Fruit fly (Drosophila melanogaster): Measurements from ENCODE around the gene Roc1a.

Gene Roc1a

DNA sequence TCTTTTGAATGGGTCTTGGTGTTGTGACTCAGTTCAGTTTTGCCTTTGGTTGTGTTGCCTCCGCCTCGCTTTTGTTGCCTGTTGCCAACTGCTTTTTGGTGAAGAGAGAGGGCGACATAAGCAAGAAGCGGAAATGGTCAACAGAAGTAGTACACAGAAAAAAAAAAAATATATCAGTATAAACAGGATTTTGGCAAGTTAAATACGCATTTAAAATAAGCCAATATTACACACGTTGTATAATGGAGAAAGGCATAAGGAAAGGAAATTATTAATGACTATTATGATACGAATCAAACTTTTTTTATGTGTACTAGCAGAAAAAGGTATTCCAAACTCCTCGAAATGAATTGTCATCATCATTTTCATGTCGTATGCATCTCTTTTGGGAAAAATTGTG lies 49.0 kb downstream of the Roc1a start (continued):
- peak; percentile 42 for TF ChIP-seq CG2712 (tag; optimal IDR thresholded peaks at IDR 0.05)
- no peak for TF ChIP-seq CG1603 (tag; optimal IDR thresholded peaks at IDR 0.05)
- TF ChIP-seq CG4282 (GFP tag; optimal IDR thresholded peaks at IDR 0.05): no peak
- TF ChIP-seq grn (GFP tag; optimal IDR thresholded peaks at IDR 0.05): no peak
- no peak for TF ChIP-seq Atf3 (GFP tag; optimal IDR thresholded peaks at IDR 0.05)
- no peak for TF ChIP-seq sug (tag; optimal IDR thresholded peaks at IDR 0.05)
- TF ChIP-seq gce (GFP tag; IDR thresholded peaks at IDR 0.05): no peak
- TF ChIP-seq Fer1 (GFP tag; optimal IDR thresholded peaks at IDR 0.05): no peak
- peak; percentile 1 for TF ChIP-seq stwl (tag; optimal IDR thresholded peaks at IDR 0.05)
- no peak for TF ChIP-seq Ptx1 (GFP tag; IDR thresholded peaks at IDR 0.05)
- TF ChIP-seq so (GFP tag; IDR thresholded peaks at IDR 0.05): no peak
- peak; percentile 28 for TF ChIP-seq unpg (GFP tag; optimal IDR thresholded peaks at IDR 0.05)
- no peak for TF ChIP-seq fd64A (GFP tag; optimal IDR thresholded peaks at IDR 0.05)
- TF ChIP-seq yki (optimal IDR thresholded peaks at IDR 0.05): no peak
- no peak for TF ChIP-seq gro (GFP tag; optimal IDR thresholded peaks at IDR 0.05)
- TF ChIP-seq cg (GFP tag; optimal IDR thresholded peaks at IDR 0.05): no peak
- TF ChIP-seq pros (GFP tag; optimal IDR thresholded peaks at IDR 0.05): no peak
- TF ChIP-seq CG2129 (GFP tag; IDR thresholded peaks at IDR 0.05; ENCODE audit: partially characterized antibody): no peak
- TF ChIP-seq ham (GFP tag; IDR thresholded peaks at IDR 0.05): no peak
- no peak for TF ChIP-seq lbe (GFP tag; optimal IDR thresholded peaks at IDR 0.05)
- TF ChIP-seq CG4820 (GFP tag; optimal IDR thresholded peaks at IDR 0.05): no peak
- TF ChIP-seq Sry-δ (GFP tag; optimal IDR thresholded peaks at IDR 0.05): no peak
- TF ChIP-seq CG4404 (GFP tag; IDR thresholded peaks at IDR 0.05): no peak
- no peak for TF ChIP-seq Gug (GFP tag; IDR thresholded peaks at IDR 0.05)
- TF ChIP-seq CG5245 (GFP tag; optimal IDR thresholded peaks at IDR 0.05): no peak
- TF ChIP-seq tio (GFP tag; optimal IDR thresholded peaks at IDR 0.05): no peak
- no peak for TF ChIP-seq CG10274 (GFP tag; optimal IDR thresholded peaks at IDR 0.05)
- no peak for TF ChIP-seq Optix (GFP tag; IDR thresholded peaks at IDR 0.05)
- TF ChIP-seq Spps (tag; optimal IDR thresholded peaks at IDR 0.05): peak; percentile 7
- TF ChIP-seq CG10654 (GFP tag; optimal IDR thresholded peaks at IDR 0.05): no peak
- no peak for TF ChIP-seq CG31365 (tag; optimal IDR thresholded peaks at IDR 0.05)
- TF ChIP-seq scrt (GFP tag; optimal IDR thresholded peaks at IDR 0.05): no peak
- TF ChIP-seq Dek (tag; optimal IDR thresholded peaks at IDR 0.05): no peak
- no peak for TF ChIP-seq HmgD (GFP tag; optimal IDR thresholded peaks at IDR 0.05)
- TF ChIP-seq CG4424 (GFP tag; optimal IDR thresholded peaks at IDR 0.05): no peak
- no peak for TF ChIP-seq CG30431 (GFP tag; optimal IDR thresholded peaks at IDR 0.05)
- TF ChIP-seq CG31441 (GFP tag; IDR thresholded peaks at IDR 0.05): peak; percentile 43; the same call in 1 of the 2 replicates
- TF ChIP-seq CG17829 (tag; optimal IDR thresholded peaks at IDR 0.05): peak; percentile 13
- TF ChIP-seq pum (GFP tag; optimal IDR thresholded peaks at IDR 0.05): no peak
- no peak for TF ChIP-seq dan (GFP tag; IDR thresholded peaks at IDR 0.05)
- no peak for TF ChIP-seq CG4707 (GFP tag; optimal IDR thresholded peaks at IDR 0.05)
- TF ChIP-seq Xbp1 (GFP tag; optimal IDR thresholded peaks at IDR 0.05): peak; percentile 6
- no peak for TF ChIP-seq vnd (GFP tag; IDR thresholded peaks at IDR 0.05; ENCODE audit: partially characterized antibody)
- no peak for TF ChIP-seq CG16779 (GFP tag; IDR thresholded peaks at IDR 0.05)
- no peak for TF ChIP-seq Bdp1 (GFP tag; optimal IDR thresholded peaks at IDR 0.05)
- no peak for TF ChIP-seq CG10147 (GFP tag; optimal IDR thresholded peaks at IDR 0.05)
- no peak for TF ChIP-seq dysf (GFP tag; IDR thresholded peaks at IDR 0.05)
- no peak for TF ChIP-seq gcm2 (GFP tag; optimal IDR thresholded peaks at IDR 0.05)
- no peak for TF ChIP-seq CG13894 (tag; optimal IDR thresholded peaks at IDR 0.05)
- TF ChIP-seq crp (GFP tag; optimal IDR thresholded peaks at IDR 0.05): no peak
- TF ChIP-seq CG12155 (GFP tag; optimal IDR thresholded peaks at IDR 0.05): no peak
- no peak for TF ChIP-seq CG34422 (GFP tag; IDR thresholded peaks at IDR 0.05)
- TF ChIP-seq CG11723 (GFP tag; optimal IDR thresholded peaks at IDR 0.05): no peak
